Worm (Caenorhabditis elegans): ENCODE measurements around the gene ZK856.11.

DNA sequence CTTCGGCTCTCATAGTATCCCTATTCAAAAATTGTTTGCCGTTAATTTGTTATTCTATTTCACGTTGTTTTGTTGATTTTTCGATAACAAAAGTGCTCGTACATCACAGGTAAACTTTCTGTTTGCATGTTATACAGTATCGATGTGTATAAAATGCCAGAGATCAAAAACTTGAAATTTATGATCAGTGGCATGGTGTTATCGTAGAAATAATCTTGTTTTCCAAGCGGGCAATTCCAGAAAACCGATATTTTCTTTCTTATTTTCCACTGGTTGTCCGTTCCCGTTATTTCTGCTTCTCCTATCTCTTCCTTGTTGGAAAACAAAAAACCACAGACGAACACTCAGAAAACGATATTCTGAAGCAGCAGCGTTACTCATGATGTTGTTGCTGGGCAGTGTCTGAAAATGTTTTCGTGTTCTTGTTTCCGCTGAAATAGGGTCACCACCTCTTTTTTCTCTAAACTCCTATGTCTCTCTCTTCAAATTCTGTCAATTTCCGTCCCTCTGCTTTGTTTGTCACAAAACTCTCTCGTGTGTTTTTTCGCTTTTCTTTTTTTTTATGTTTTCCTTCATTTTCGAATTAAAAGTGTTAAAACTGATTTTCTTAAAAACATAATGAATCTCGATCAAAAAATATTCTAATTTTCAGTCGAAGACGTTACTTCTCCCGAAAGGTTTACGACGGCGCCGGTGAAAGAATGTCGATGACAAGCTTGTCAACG, 43.7 kb upstream of the ZK856.11 start, which contains the start of gene akt-1:
- TF ChIP-seq pax-1 (tag; optimal IDR thresholded peaks at IDR 0.05), result no peak
- TF ChIP-seq zip-5 (tag; optimal IDR thresholded peaks at IDR 0.05), result no peak
- no peak for TF ChIP-seq madf-2 (tag; optimal IDR thresholded peaks at IDR 0.05)
- no peak for TF ChIP-seq Y22D7AL.16 (tag; optimal IDR thresholded peaks at IDR 0.05)
- no peak for TF ChIP-seq pros-1 (tag; optimal IDR thresholded peaks at IDR 0.05)
- TF ChIP-seq syd-9 (tag; optimal IDR thresholded peaks at IDR 0.05), result no peak
